Fruit fly (Drosophila melanogaster): Measurements from ENCODE around the gene fry.

DNA sequence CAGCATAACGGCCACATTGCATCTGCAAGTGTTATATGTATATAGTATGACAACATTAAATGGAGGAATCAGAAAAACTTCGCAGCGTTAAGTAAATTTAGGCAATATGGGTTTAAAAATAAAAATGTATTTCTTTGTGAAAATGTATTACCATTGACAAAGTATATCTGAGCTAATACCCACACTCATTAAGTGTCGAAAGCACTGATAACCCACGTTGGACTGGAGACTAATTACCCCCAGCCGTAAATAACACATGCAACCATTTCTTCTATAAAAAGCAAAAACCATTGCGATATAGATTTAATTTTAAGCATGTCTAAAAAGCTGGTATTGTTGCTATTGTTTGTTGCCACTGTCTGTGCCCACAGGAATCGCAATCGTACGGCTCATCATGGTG, 41.1 kb downstream of the fry start, which contains the start of gene CG8329:
- no peak for TF ChIP-seq CG8478 (optimal IDR thresholded peaks at IDR 0.05)
- no peak for TF ChIP-seq Dll (optimal IDR thresholded peaks at IDR 0.05)
- TF ChIP-seq psq (optimal IDR thresholded peaks at IDR 0.05): no peak

Measured in whole organism.